Fruit fly (Drosophila melanogaster): ENCODE measurements around the gene Ilp6.
A peak's percentile ranks its signal among the peaks of the same experiment; 100 is the strongest.

Gene Ilp6

dm6 chrX:2297428-2298200 lies 36.8 kb downstream of the Ilp6 start (continued):
- TF ChIP-seq dsx (GFP tag; optimal IDR thresholded peaks at IDR 0.05; ENCODE audit: poor library complexity, severe bottlenecking) (peak; percentile 86), dac (GFP tag; optimal IDR thresholded peaks at IDR 0.05) (peak; percentile 97), Blimp-1 (GFP tag; optimal IDR thresholded peaks at IDR 0.05) (peak; percentile 46), Ets21C (GFP tag; optimal IDR thresholded peaks at IDR 0.05) (peak; percentile 88), CG9139 (GFP tag; optimal IDR thresholded peaks at IDR 0.05) (peak; percentile 76), fkh (GFP tag; optimal IDR thresholded peaks at IDR 0.05) (peak; percentile 86), CG32006 (GFP tag; optimal IDR thresholded peaks at IDR 0.05) (peak; percentile 98), Eip93F (GFP tag; optimal IDR thresholded peaks at IDR 0.05) (peak; percentile 54), CG6276 (GFP tag; optimal IDR thresholded peaks at IDR 0.05) (peak; percentile 94), cyc (GFP tag; optimal IDR thresholded peaks at IDR 0.05) (peak; percentile 93), Hr4 (GFP tag; optimal IDR thresholded peaks at IDR 0.05) (peak; percentile 99), CG3032 (tag; optimal IDR thresholded peaks at IDR 0.05) (peak; percentile 91), esn (GFP tag; optimal IDR thresholded peaks at IDR 0.05) (peak; percentile 90), salr (GFP tag; optimal IDR thresholded peaks at IDR 0.05) (peak; percentile 88 to 93), Sox14 (GFP tag; optimal IDR thresholded peaks at IDR 0.05) (peak; percentile 98), CG11294 (GFP tag; IDR thresholded peaks at IDR 0.05) (peak; percentile 93), Sox15 (GFP tag; optimal IDR thresholded peaks at IDR 0.05) (peak; percentile 91), Gug (GFP tag; IDR thresholded peaks at IDR 0.05) (peak; percentile 93), spab (GFP tag; optimal IDR thresholded peaks at IDR 0.05) (peak; percentile 85), CG1621 (tag; optimal IDR thresholded peaks at IDR 0.05) (peak; percentile 91), CG8319 (GFP tag; optimal IDR thresholded peaks at IDR 0.05) (peak; percentile 76), CG3919 (GFP tag; optimal IDR thresholded peaks at IDR 0.05) (peak; percentile 95), pdm3 (GFP tag; optimal IDR thresholded peaks at IDR 0.05) (peak; percentile 98), ss (GFP tag; optimal IDR thresholded peaks at IDR 0.05) (peak; percentile 70 to 92), CG4318 (GFP tag; optimal IDR thresholded peaks at IDR 0.05) (peak; percentile 96), CG16779 (tag; optimal IDR thresholded peaks at IDR 0.05) (peak; percentile 90)

DNA sequence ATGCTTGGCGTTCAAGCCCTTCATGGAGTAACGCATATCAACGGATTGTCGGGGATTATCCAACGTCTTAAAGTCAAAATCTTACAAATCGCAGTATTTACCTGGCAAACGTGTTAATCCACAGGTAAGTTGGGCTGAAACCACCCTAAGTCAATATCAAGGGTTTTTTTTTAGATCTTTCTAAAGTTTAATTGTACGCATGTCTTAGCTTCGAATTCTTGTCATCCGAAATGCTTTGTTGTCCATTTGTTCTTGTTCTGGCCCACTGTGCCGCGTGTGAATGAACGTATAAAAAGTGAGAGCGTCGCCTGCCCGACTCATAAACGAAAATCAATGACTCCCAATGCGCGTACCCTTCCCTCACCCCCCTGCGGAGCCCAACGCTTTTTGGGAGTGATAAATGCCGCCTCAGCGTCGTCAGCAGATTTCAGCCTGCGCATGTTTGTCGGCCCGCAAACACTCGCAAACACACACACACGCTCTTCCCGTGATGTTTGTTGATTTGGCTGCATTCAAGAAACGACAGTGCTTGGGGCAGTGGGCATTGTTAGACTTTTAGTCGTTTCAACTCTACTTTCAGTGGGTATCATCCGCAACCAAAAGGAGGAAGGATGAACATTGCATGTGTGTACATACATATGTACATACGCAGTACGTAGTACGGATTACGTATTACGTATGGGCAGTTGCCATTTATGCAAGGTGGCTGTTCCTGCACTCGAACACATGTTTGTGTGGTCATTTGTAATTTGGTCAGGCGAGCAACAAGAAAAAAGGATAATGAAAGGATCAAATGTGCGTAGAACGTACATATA lies 38.0 kb downstream of the Ilp6 start:
- peak; percentile 90 for TF ChIP-seq Hr4 (GFP tag; optimal IDR thresholded peaks at IDR 0.05)
- peak; percentile 96 for TF ChIP-seq Eip75B (GFP tag; optimal IDR thresholded peaks at IDR 0.05)
- peak; percentile 84 for TF ChIP-seq CG15336 (GFP tag; IDR thresholded peaks at IDR 0.05)
- peak; percentile 94 for TF ChIP-seq Ets21C (GFP tag; optimal IDR thresholded peaks at IDR 0.05)
- peak; percentile 93 for TF ChIP-seq acj6 (GFP tag; optimal IDR thresholded peaks at IDR 0.05)
- TF ChIP-seq CG34406 (GFP tag; optimal IDR thresholded peaks at IDR 0.05): peak; percentile 93
- TF ChIP-seq Sox15 (GFP tag; optimal IDR thresholded peaks at IDR 0.05): peak; percentile 92
- peak; percentile 96 for TF ChIP-seq CG6792 (GFP tag; optimal IDR thresholded peaks at IDR 0.05)
- TF ChIP-seq spab (GFP tag; optimal IDR thresholded peaks at IDR 0.05): peak; percentile 90
- TF ChIP-seq Sox102F (GFP tag; optimal IDR thresholded peaks at IDR 0.05): peak; percentile 95
- TF ChIP-seq vri (GFP tag; optimal IDR thresholded peaks at IDR 0.05): peak; percentile 86
- peak; percentile 91 for TF ChIP-seq achi (GFP tag; optimal IDR thresholded peaks at IDR 0.05)
- TF ChIP-seq CG11294 (GFP tag; IDR thresholded peaks at IDR 0.05): peak; percentile 31; the same call in 1 of the 2 replicates
- TF ChIP-seq Eip93F (GFP tag; optimal IDR thresholded peaks at IDR 0.05): peak; percentile 65
- peak; percentile 97 for TF ChIP-seq CG32006 (GFP tag; optimal IDR thresholded peaks at IDR 0.05)
- peak; percentile 96 for TF ChIP-seq esn (GFP tag; optimal IDR thresholded peaks at IDR 0.05)
- peak; percentile 91 for TF ChIP-seq CG3919 (GFP tag; optimal IDR thresholded peaks at IDR 0.05)
- peak; percentile 96 for TF ChIP-seq CG31627 (GFP tag; optimal IDR thresholded peaks at IDR 0.05)
- TF ChIP-seq OdsH (GFP tag; optimal IDR thresholded peaks at IDR 0.05): peak; percentile 94
- TF ChIP-seq fkh (GFP tag; optimal IDR thresholded peaks at IDR 0.05): peak; percentile 74
- peak; percentile 88 for TF ChIP-seq CG9139 (GFP tag; optimal IDR thresholded peaks at IDR 0.05)
- TF ChIP-seq Eip78C (GFP tag): peak; percentile 99
- peak; percentile 93 for TF ChIP-seq cyc (GFP tag; optimal IDR thresholded peaks at IDR 0.05)
- TF ChIP-seq CG8319 (GFP tag; optimal IDR thresholded peaks at IDR 0.05): peak; percentile 91
- 0 out of 3 replicates have a peak, but pooled peaks have one; percentile 21 for TF ChIP-seq CG6163 (GFP tag; IDR thresholded peaks at IDR 0.05)
- TF ChIP-seq CG6276 (GFP tag; optimal IDR thresholded peaks at IDR 0.05): peak; percentile 93
- TF ChIP-seq svp (GFP tag): peak; percentile 98
- no peak for TF ChIP-seq Hr38 (GFP tag; optimal IDR thresholded peaks at IDR 0.05)
- TF ChIP-seq Sox14 (GFP tag; optimal IDR thresholded peaks at IDR 0.05): peak; percentile 96
- TF ChIP-seq Gug (GFP tag; IDR thresholded peaks at IDR 0.05): 0 out of 2 replicates have a peak, but pooled peaks have one; percentile 60
- peak; percentile 92 for TF ChIP-seq CG10631 (GFP tag; optimal IDR thresholded peaks at IDR 0.05)
- TF ChIP-seq fd85E (GFP tag; optimal IDR thresholded peaks at IDR 0.05): peak; percentile 88
- TF ChIP-seq topi (GFP tag; optimal IDR thresholded peaks at IDR 0.05): peak; percentile 97
- TF ChIP-seq Hr39 (GFP tag; optimal IDR thresholded peaks at IDR 0.05): peak; percentile 94
